Worm (Caenorhabditis elegans): ENCODE measurements around the gene C29F5.8.

Gene C29F5.8

DNA sequence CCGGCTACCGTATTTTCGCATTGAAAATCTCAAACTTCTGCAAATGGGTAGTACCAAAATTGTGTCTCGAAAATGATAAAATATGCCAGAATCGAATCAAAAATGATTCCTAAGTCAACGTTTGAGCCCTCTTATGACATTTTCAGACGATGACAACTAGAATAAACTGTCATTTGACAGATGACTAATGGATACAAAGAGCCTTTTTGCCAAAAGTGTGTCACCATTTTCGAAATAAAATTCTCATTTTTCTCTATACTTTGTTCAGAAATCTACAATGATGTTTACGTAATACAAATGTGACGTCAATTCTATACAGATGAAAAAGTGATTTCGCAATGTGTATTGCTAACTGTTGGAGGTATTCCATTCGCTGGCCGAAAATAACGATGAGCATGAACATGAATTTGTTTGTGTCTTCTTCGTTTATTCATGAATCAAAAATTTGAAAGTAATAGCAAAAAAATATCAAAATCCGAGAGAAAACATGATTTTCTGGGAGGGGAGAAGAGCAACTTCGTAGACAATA lies 40.4 kb downstream of the C29F5.8 start (continued):
- no peak for TF ChIP-seq cey-2 (tag; optimal IDR thresholded peaks at IDR 0.05; ENCODE audit: borderline replicate concordance, insufficient read depth)
- peak; percentile 26 for TF ChIP-seq nhr-28 (tag; optimal IDR thresholded peaks at IDR 0.05)
- TF ChIP-seq lin-38 (GFP tag; IDR thresholded peaks at IDR 0.05): peak; percentile 66
- TF ChIP-seq spr-1 (tag; optimal IDR thresholded peaks at IDR 0.05): peak; percentile 70
- TF ChIP-seq T20F7.1 (GFP tag; optimal IDR thresholded peaks at IDR 0.05): peak; percentile 80
- TF ChIP-seq lin-1 (GFP tag; IDR thresholded peaks at IDR 0.05): peak; percentile 77; the same call in 1 of the 2 replicates
- no peak for TF ChIP-seq skn-1 (tag; optimal IDR thresholded peaks at IDR 0.05)
- peak; percentile 31 for TF ChIP-seq dpl-1 (GFP tag; optimal IDR thresholded peaks at IDR 0.05)
- TF ChIP-seq hlh-11 (tag; optimal IDR thresholded peaks at IDR 0.05): peak; percentile 61
- TF ChIP-seq unc-130 (GFP tag; optimal IDR thresholded peaks at IDR 0.05): no peak
- no peak for TF ChIP-seq zag-1 (tag; optimal IDR thresholded peaks at IDR 0.05)
- TF ChIP-seq spr-3 (GFP tag; optimal IDR thresholded peaks at IDR 0.05): peak; percentile 50
- no peak for TF ChIP-seq F49E8.2 (tag; optimal IDR thresholded peaks at IDR 0.05; ENCODE audit: borderline replicate concordance)
- TF ChIP-seq ama-1 (optimal IDR thresholded peaks at IDR 0.05): peak; percentile 93
- TF ChIP-seq lin-29 (GFP tag; IDR thresholded peaks at IDR 0.05): peak; percentile 55; the same call in 1 of the 2 replicates
- TF ChIP-seq arid-1 (GFP tag; conservative IDR thresholded peaks at IDR 0.05): peak; percentile 56; the same call in 1 of the 2 replicates
- peak; percentile 75 for TF ChIP-seq aha-1 (tag)
- no peak for TF ChIP-seq nhr-237 (tag; optimal IDR thresholded peaks at IDR 0.05)
- no peak; the same call in 1 of the 2 replicates for TF ChIP-seq D1046.2 (GFP tag; IDR thresholded peaks at IDR 0.05)
- no peak for TF ChIP-seq Y105C5A.15 (GFP tag; IDR thresholded peaks at IDR 0.05)
- TF ChIP-seq nhr-76 (tag; optimal IDR thresholded peaks at IDR 0.05): peak; percentile 19
- TF ChIP-seq hif-1 (tag; optimal IDR thresholded peaks at IDR 0.05): peak in 1 of 2 experiments; percentile 56
- TF ChIP-seq tra-1 (GFP tag; IDR thresholded peaks at IDR 0.05): peak; percentile 80
- TF ChIP-seq fos-1 (tag; optimal IDR thresholded peaks at IDR 0.05): no peak
- TF ChIP-seq zip-2 (tag; optimal IDR thresholded peaks at IDR 0.05): peak; percentile 46
- no peak for TF ChIP-seq ceh-20 (GFP tag; IDR thresholded peaks at IDR 0.05)
- peak; percentile 18 for TF ChIP-seq mxl-3 (GFP tag; optimal IDR thresholded peaks at IDR 0.05)
- TF ChIP-seq dmd-8 (GFP tag; IDR thresholded peaks at IDR 0.05): 0 out of 2 replicates have a peak, but pooled peaks have one; percentile 7
- peak; percentile 70 to 72 for TF ChIP-seq lsy-2 (tag; optimal IDR thresholded peaks at IDR 0.05)
- peak; percentile 14 for TF ChIP-seq nhr-48 (tag; optimal IDR thresholded peaks at IDR 0.05)
- TF ChIP-seq nhr-25 (tag; optimal IDR thresholded peaks at IDR 0.05; ENCODE audit: borderline replicate concordance, insufficient read depth): peak; percentile 17
- TF ChIP-seq madf-5 (GFP tag; IDR thresholded peaks at IDR 0.05): peak in 1 of 2 experiments; percentile 65; a peak in 1 of 4 replicates
- no peak for TF ChIP-seq lin-39 (tag; optimal IDR thresholded peaks at IDR 0.05)
- TF ChIP-seq daf-16 (GFP tag; optimal IDR thresholded peaks at IDR 0.05): peak; percentile 16 to 76
- TF ChIP-seq daf-16 (tag; optimal IDR thresholded peaks at IDR 0.05): peak; percentile 89
- TF ChIP-seq ceh-32 (tag; optimal IDR thresholded peaks at IDR 0.05; ENCODE audit: poor library complexity): no peak
- TF ChIP-seq ZK546.5 (tag; optimal IDR thresholded peaks at IDR 0.05): no peak
- TF ChIP-seq nhr-41 (GFP tag; IDR thresholded peaks at IDR 0.05): no peak
- peak; percentile 71 for TF ChIP-seq sdz-12 (GFP tag; optimal IDR thresholded peaks at IDR 0.05)
- no peak for TF ChIP-seq pqm-1 (tag; optimal IDR thresholded peaks at IDR 0.05)
- no peak for TF ChIP-seq egl-27 (tag; optimal IDR thresholded peaks at IDR 0.05)
- TF ChIP-seq nhr-77 (tag; optimal IDR thresholded peaks at IDR 0.05): peak; percentile 80
- no peak for TF ChIP-seq fkh-10 (GFP tag; optimal IDR thresholded peaks at IDR 0.05)
- no peak for TF ChIP-seq unc-39 (tag; optimal IDR thresholded peaks at IDR 0.05)
- TF ChIP-seq mes-2 (tag; optimal IDR thresholded peaks at IDR 0.05; ENCODE audit: poor library complexity, severe bottlenecking): peak; percentile 47
- no peak for TF ChIP-seq F44E2.7 (GFP tag; IDR thresholded peaks at IDR 0.05)
- no peak for TF ChIP-seq attf-4 (tag; optimal IDR thresholded peaks at IDR 0.05)
- TF ChIP-seq nhr-11 (tag; optimal IDR thresholded peaks at IDR 0.05): peak; percentile 74
- peak; percentile 29; the same call in 1 of the 2 replicates for TF ChIP-seq egl-43 (GFP tag; IDR thresholded peaks at IDR 0.05)
- peak; percentile 55; the same call in 1 of the 2 replicates for TF ChIP-seq saeg-2 (GFP tag; IDR thresholded peaks at IDR 0.05)
- no peak for TF ChIP-seq lir-3 (tag; optimal IDR thresholded peaks at IDR 0.05)

Data from whole organism, L4 larva.